Worm (Caenorhabditis elegans) whole organism, young adult: ENCODE measurements around the gene nspb-6.

Experiments
- C06A6.2 ChIP-seq: fragments of 200-800 bp; sonication (Bioruptor generic); conservative IDR thresholded peaks from 2 replicates; pipeline ENCODE4 v1.3.6; 2022; ENCODE audit warnings: missing genetic modification characterization, missing compliant biosample characterization
- F22D6.2 ChIP-seq: sonication (generic microtip); optimal IDR thresholded peaks from 2 replicates; lab custom pipeline; 2016; ENCODE audit warnings: mild to moderate bottlenecking, missing genetic modification characterization, missing compliant biosample characterization
- F33H1.4 ChIP-seq: fragments of 200-800 bp; sonication (Bioruptor generic); IDR thresholded peaks from 2 replicates; pipeline ENCODE4 v1.3.6; 2022; ENCODE audit warnings: missing genetic modification reagents, missing genetic modification characterization, missing compliant biosample characterization
- F37B4.10 ChIP-seq: fragments of 200-800 bp; sonication (Bioruptor generic); IDR thresholded peaks from 2 replicates; pipeline ENCODE4 v1.3.6; 2022; ENCODE audit warnings: missing genetic modification characterization, missing compliant biosample characterization
- F49E8.2 ChIP-seq: sonication (generic microtip); optimal IDR thresholded peaks from 3 replicates; lab custom pipeline; 2017; ENCODE audit warnings: missing genetic modification characterization, mild to moderate bottlenecking, missing compliant biosample characterization, antibody characterized with exemption, moderate library complexity; ENCODE audit not compliant: insufficient read depth
- F52B5.7 ChIP-seq: sonication (generic microtip); optimal IDR thresholded peaks from 2 replicates; lab custom pipeline; 2016; ENCODE audit warnings: mild to moderate bottlenecking, missing genetic modification characterization, missing compliant biosample characterization
- Y53G8AR.9 ChIP-seq: fragments of 200-800 bp; sonication (Bioruptor generic); conservative IDR thresholded peaks from 2 replicates; pipeline ENCODE4 v1.3.6; 2022; ENCODE audit warnings: missing genetic modification reagents, missing genetic modification characterization, missing compliant biosample characterization
- Y67H2A.10 ChIP-seq: fragments of 200-800 bp; sonication (Bioruptor generic); conservative IDR thresholded peaks from 2 replicates; pipeline ENCODE4 v1.3.6; 2022; ENCODE audit warnings: missing genetic modification reagents, missing genetic modification characterization, missing compliant biosample characterization
- Y79H2A.3 ChIP-seq: fragments of 200-800 bp; sonication (Bioruptor generic); conservative IDR thresholded peaks from 2 replicates; pipeline ENCODE4 v1.3.6; 2022; ENCODE audit warnings: missing genetic modification reagents, missing genetic modification characterization, missing compliant biosample characterization
- aptf-3 ChIP-seq: fragments of 200-800 bp; sonication (Bioruptor generic); IDR thresholded peaks from 2 replicates; pipeline ENCODE4 v1.3.6; 2022; ENCODE audit warnings: missing genetic modification characterization, missing compliant biosample characterization
- atf-7 ChIP-seq: sonication (generic microtip); optimal IDR thresholded peaks from 2 replicates; lab custom pipeline; 2017; ENCODE audit warnings: mild to moderate bottlenecking, missing genetic modification characterization, missing compliant biosample characterization
- bed-1 ChIP-seq: fragments of 200-800 bp; sonication (Bioruptor generic); IDR thresholded peaks from 2 replicates; pipeline ENCODE4 v1.3.6; 2022; ENCODE audit warnings: missing genetic modification reagents, missing genetic modification characterization, missing compliant biosample characterization
- bed-2 ChIP-seq: fragments of 200-800 bp; sonication (Bioruptor generic); IDR thresholded peaks from 2 replicates; pipeline ENCODE4 v1.3.6; 2022; ENCODE audit warnings: missing genetic modification reagents, missing genetic modification characterization, missing compliant biosample characterization
- ccch-3 ChIP-seq: fragments of 200-800 bp; sonication (Bioruptor generic); optimal IDR thresholded peaks from 2 replicates; lab custom pipeline; 2018; ENCODE audit warnings: mild to moderate bottlenecking, missing genetic modification characterization, missing compliant biosample characterization
- cebp-1 ChIP-seq, 2 experiments: fragments of 200-800 bp in 1 of 2; sonication (Bioruptor generic) in 1 of 2; sonication (generic microtip) in 1 of 2; IDR thresholded peaks in 1 of 2; optimal IDR thresholded peaks in 1 of 2; 2 replicates each; pipeline versions ENCODE4 v1.3.6 to Lab custom; 2017 to 2022; ENCODE audit warnings: missing compliant biosample characterization in 2 of 2, missing genetic modification characterization in 2 of 2, mild to moderate bottlenecking in 1 of 2, missing genetic modification reagents in 1 of 2, moderate library complexity in 1 of 2
- ceh-79 ChIP-seq: sonication (generic microtip); optimal IDR thresholded peaks from 2 replicates; lab custom pipeline; 2017; ENCODE audit warnings: mild to moderate bottlenecking, missing genetic modification characterization, missing compliant biosample characterization
- chd-7 ChIP-seq: sonication (generic microtip); optimal IDR thresholded peaks from 2 replicates; lab custom pipeline; 2016; ENCODE audit warnings: mild to moderate bottlenecking, missing genetic modification characterization, moderate library complexity, missing compliant biosample characterization
- efl-1 ChIP-seq: fragments of 150-350 bp; optimal IDR thresholded peaks from 2 replicates; lab custom pipeline; 2014; ENCODE audit warnings: missing biosample characterization, missing genetic modification reagents, missing genetic modification characterization
- egrh-3 ChIP-seq: fragments of 200-800 bp; sonication (Bioruptor generic); IDR thresholded peaks from 2 replicates; pipeline ENCODE4 v1.3.6; 2022; ENCODE audit warnings: missing genetic modification reagents, missing genetic modification characterization, missing compliant biosample characterization
- gei-17 ChIP-seq: fragments of 200-800 bp; sonication (Bioruptor generic); optimal IDR thresholded peaks from 2 replicates; lab custom pipeline; 2018; ENCODE audit warnings: mild to moderate bottlenecking, missing genetic modification characterization, missing compliant biosample characterization
- him-1 ChIP-seq: sonication (generic microtip); optimal IDR thresholded peaks from 2 replicates; lab custom pipeline; 2016; ENCODE audit warnings: missing genotype, missing genetic modification reagents, missing genetic modification characterization, missing compliant biosample characterization
- hlh-12 ChIP-seq: sonication (generic microtip); optimal IDR thresholded peaks from 2 replicates; lab custom pipeline; 2016; ENCODE audit warnings: missing genetic modification characterization, missing compliant biosample characterization
- hmg-1.2 ChIP-seq: fragments of 200-800 bp; sonication (Bioruptor generic); IDR thresholded peaks from 2 replicates; pipeline ENCODE4 v1.3.6; 2022; ENCODE audit warnings: missing genetic modification reagents, missing genetic modification characterization, missing compliant biosample characterization
- let-607 ChIP-seq, 2 experiments: fragments of 200-800 bp in 1 of 2; sonication (Bioruptor generic) in 1 of 2; sonication (generic microtip) in 1 of 2; optimal IDR thresholded peaks; 2 replicates each; lab custom pipeline; 2016 to 2018; ENCODE audit warnings: mild to moderate bottlenecking in 2 of 2, missing compliant biosample characterization in 2 of 2, missing genetic modification characterization in 2 of 2, moderate library complexity in 2 of 2, missing genotype in 1 of 2
- lin-40 ChIP-seq: sonication (generic microtip); optimal IDR thresholded peaks from 2 replicates; lab custom pipeline; 2016; ENCODE audit warnings: missing genetic modification characterization, mild to moderate bottlenecking, missing compliant biosample characterization, missing genotype, missing genetic modification reagents
- lsl-1 ChIP-seq: fragments of 200-800 bp; sonication (Bioruptor generic); optimal IDR thresholded peaks from 2 replicates; lab custom pipeline; 2018; ENCODE audit warnings: mild to moderate bottlenecking, missing genetic modification characterization, moderate library complexity, missing compliant biosample characterization
- nfya-2 ChIP-seq: fragments of 200-800 bp; sonication (Bioruptor generic); IDR thresholded peaks from 2 replicates; pipeline ENCODE4 v1.3.6; 2022; ENCODE audit warnings: missing genetic modification reagents, missing genetic modification characterization, missing compliant biosample characterization
- nfyb-1 ChIP-seq: fragments of 200-800 bp; sonication (Bioruptor generic); IDR thresholded peaks from 2 replicates; pipeline ENCODE4 v1.3.6; 2022; ENCODE audit warnings: missing genetic modification reagents, missing genetic modification characterization, missing compliant biosample characterization
- nhr-179 ChIP-seq: sonication (generic microtip); optimal IDR thresholded peaks from 2 replicates; lab custom pipeline; 2016; ENCODE audit warnings: mild to moderate bottlenecking, missing genetic modification characterization, missing compliant biosample characterization
- nhr-27 ChIP-seq: fragments of 200-800 bp; sonication (Bioruptor generic); optimal IDR thresholded peaks from 2 replicates; lab custom pipeline; 2018; ENCODE audit warnings: mild to moderate bottlenecking, missing genetic modification characterization, moderate library complexity, missing compliant biosample characterization
- nhr-80 ChIP-seq: sonication (generic microtip); optimal IDR thresholded peaks from 2 replicates; lab custom pipeline; 2016; ENCODE audit warnings: missing genetic modification characterization, missing compliant biosample characterization
- pha-4 ChIP-seq: fragments of 150-350 bp; sonication (generic microtip); optimal IDR thresholded peaks from 2 replicates; lab custom pipeline; 2014; ENCODE audit warnings: missing biosample characterization, missing genetic modification reagents, missing genetic modification characterization
- rcor-1 ChIP-seq: fragments of 200-800 bp; sonication (Bioruptor generic); IDR thresholded peaks from 2 replicates; pipeline ENCODE4 v1.3.6; 2022; ENCODE audit warnings: missing genetic modification reagents, missing genetic modification characterization, missing compliant biosample characterization
- rec-8 ChIP-seq, 2 experiments: sonication (generic microtip); optimal IDR thresholded peaks; 2 replicates each; lab custom pipeline; 2016; ENCODE audit warnings: mild to moderate bottlenecking in 2 of 2, missing genetic modification characterization in 2 of 2, missing genetic modification reagents in 2 of 2, missing genotype in 2 of 2, missing biosample characterization in 1 of 2, missing compliant biosample characterization in 1 of 2, moderate library complexity in 1 of 2
- repo-1 ChIP-seq: sonication (generic microtip); optimal IDR thresholded peaks from 2 replicates; lab custom pipeline; 2017; ENCODE audit warnings: mild to moderate bottlenecking, missing genetic modification characterization, missing compliant biosample characterization
- sdz-38 ChIP-seq: sonication (generic microtip); optimal IDR thresholded peaks from 2 replicates; lab custom pipeline; 2016; ENCODE audit warnings: missing genotype, missing genetic modification characterization, missing compliant biosample characterization
- snpc-3.4 ChIP-seq: sonication (generic microtip); optimal IDR thresholded peaks from 2 replicates; lab custom pipeline; 2017; ENCODE audit warnings: missing genetic modification characterization, mild to moderate bottlenecking, missing compliant biosample characterization, antibody characterized with exemption, moderate library complexity, missing genotype, missing genetic modification reagents
- snpc-4 ChIP-seq, 5 experiments: fragments of 150-350 bp in 1 of 5; sonication (generic microtip) in 4 of 5; optimal IDR thresholded peaks; 2 replicates each; lab custom pipeline; 2014 to 2018; ENCODE audit warnings: missing genetic modification characterization in 5 of 5, missing biosample characterization in 3 of 5, antibody characterized with exemption in 2 of 5, mild to moderate bottlenecking in 2 of 5, missing compliant biosample characterization in 2 of 5, missing genotype in 2 of 5, moderate library complexity in 2 of 5, missing genetic modification reagents in 1 of 5
- somi-1 ChIP-seq: fragments of 200-800 bp; sonication (Bioruptor generic); optimal IDR thresholded peaks from 2 replicates; lab custom pipeline; 2018; ENCODE audit warnings: mild to moderate bottlenecking, missing genetic modification characterization, missing compliant biosample characterization
- zfh-2 ChIP-seq: fragments of 200-800 bp; sonication (Bioruptor generic); conservative IDR thresholded peaks from 2 replicates; pipeline ENCODE4 v1.3.6; 2022; ENCODE audit warnings: missing genetic modification reagents, missing genetic modification characterization, missing compliant biosample characterization
- ztf-26 ChIP-seq: sonication (generic microtip); optimal IDR thresholded peaks from 2 replicates; lab custom pipeline; 2017; ENCODE audit warnings: missing genetic modification characterization, missing compliant biosample characterization

Gene nspb-6

ce11 chrIV:5934046-5934445 lies 38.8 kb downstream of the nspb-6 start, which contains the start of gene H32C10.1:
TSS of gene H32C10.1 (plus strand) at chrIV:5934346.
- TF ChIP-seq ccch-3 (GFP tag; lab: Kevin White, UChicago) (no peak), F49E8.2 (tag; lab: Kevin White, UChicago) (no peak), gei-17 (GFP tag; lab: Kevin White, UChicago) (no peak), nhr-179 (tag; lab: Kevin White, UChicago) (no peak), snpc-3.4 (tag; lab: Kevin White, UChicago) (no peak), atf-7 (tag; lab: Kevin White, UChicago) (no peak), nhr-27 (no peak), F22D6.2 (no peak), efl-1 (GFP tag; lab: Kevin White, UChicago) (no peak), rec-8 (tag; optimal IDR thresholded peaks at IDR 0.05; lab: Kevin White, UChicago) (no peak)

ce11 chrIV:5937106-5937505 lies 41.8 kb downstream of the nspb-6 start:
- TF ChIP-seq F52B5.7 (peak; percentile 49), aptf-3 (GFP tag; lab: Robert Waterston, UW) (no peak), Y53G8AR.9 (GFP tag; lab: Robert Waterston, UW) (0 out of 2 replicates have a peak, but pooled peaks have one; percentile 49), F37B4.10 (no peak), snpc-4 (GFP tag; optimal IDR thresholded peaks at IDR 0.05; lab: Kevin White, UChicago) (no peak), snpc-4 (tag; optimal IDR thresholded peaks at IDR 0.05; lab: Kevin White, UChicago) (peak in 1 of 4 experiments; percentile 62), bed-2 (GFP tag; lab: Robert Waterston, UW) (no peak), zfh-2 (no peak), repo-1 (tag; lab: Kevin White, UChicago) (peak; percentile 42), chd-7 (tag; lab: Kevin White, UChicago) (peak; percentile 48), cebp-1 (GFP tag; IDR thresholded peaks at IDR 0.05; lab: Robert Waterston, UW) (no peak), cebp-1 (tag; optimal IDR thresholded peaks at IDR 0.05; lab: Kevin White, UChicago) (no peak), hlh-12 (tag; lab: Kevin White, UChicago) (no peak)

- TF ChIP-seq nhr-80 (tag; lab: Kevin White, UChicago), result peak; percentile 9
- TF ChIP-seq lin-40, result peak; percentile 12
- peak in 1 of 2 experiments; percentile 27 for TF ChIP-seq let-607 (tag; optimal IDR thresholded peaks at IDR 0.05; lab: Kevin White, UChicago)
- no peak for TF ChIP-seq hmg-1.2 (GFP tag; lab: Robert Waterston, UW)
Observed at ce11 chrIV:5939122-5939521, 43.8 kb downstream of the nspb-6 start, which contains the start of gene mcu-1. TSS of gene mcu-1 (minus strand) at chrIV:5939230.

DNA sequence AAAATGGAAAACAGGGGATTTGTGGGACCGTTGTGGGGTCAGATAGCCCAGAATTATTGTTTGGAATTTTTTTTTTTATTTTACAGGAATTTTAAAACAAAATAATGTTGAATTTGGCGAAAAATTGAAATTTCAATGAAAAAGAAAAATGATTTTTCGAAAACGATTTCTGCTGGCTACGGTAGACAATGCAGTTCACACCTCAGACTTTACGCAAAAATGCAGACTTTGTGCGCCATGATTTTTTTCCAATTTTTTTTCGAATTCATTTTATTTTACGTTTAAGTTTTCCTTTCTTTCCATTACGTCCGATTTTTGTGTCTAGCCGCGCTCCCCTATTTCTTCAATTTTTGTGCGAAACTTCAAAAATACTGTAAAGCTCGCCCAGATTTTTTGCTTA lies 44.6 kb downstream of the nspb-6 start:
- TF ChIP-seq snpc-4 (GFP tag; optimal IDR thresholded peaks at IDR 0.05; lab: Kevin White, UChicago), result peak; percentile 18
- peak in 3 of 4 experiments; percentile 34 to 83 (median 78) for TF ChIP-seq snpc-4 (tag; optimal IDR thresholded peaks at IDR 0.05; lab: Kevin White, UChicago)
- no peak for TF ChIP-seq ccch-3 (GFP tag; lab: Kevin White, UChicago)
- TF ChIP-seq bed-1 (GFP tag; lab: Robert Waterston, UW), result no peak
- TF ChIP-seq sdz-38 (tag; lab: Kevin White, UChicago), result no peak
- no peak for TF ChIP-seq ceh-79 (tag; lab: Kevin White, UChicago)
- no peak for TF ChIP-seq Y67H2A.10 (GFP tag; lab: Robert Waterston, UW)
- no peak for TF ChIP-seq nfyb-1 (GFP tag; lab: Robert Waterston, UW)
- no peak for TF ChIP-seq pha-4 (tag; lab: Kevin White, UChicago)
- no peak for TF ChIP-seq rcor-1 (GFP tag; lab: Robert Waterston, UW)
- TF ChIP-seq lsl-1, result peak; percentile 79
- TF ChIP-seq chd-7 (tag; lab: Kevin White, UChicago), result no peak
- TF ChIP-seq egrh-3, result no peak
- no peak for TF ChIP-seq let-607 (tag; optimal IDR thresholded peaks at IDR 0.05; lab: Kevin White, UChicago)
- no peak for TF ChIP-seq C06A6.2 (GFP tag; lab: Robert Waterston, UW)
- TF ChIP-seq aptf-3 (GFP tag; lab: Robert Waterston, UW), result no peak
- TF ChIP-seq him-1, result no peak
- 0 out of 2 replicates have a peak, but pooled peaks have one; percentile 15 for TF ChIP-seq F33H1.4 (GFP tag; lab: Robert Waterston, UW)
- no peak for TF ChIP-seq ztf-26 (tag; lab: Kevin White, UChicago)
- TF ChIP-seq Y79H2A.3, result no peak
- no peak for TF ChIP-seq nfya-2 (GFP tag; lab: Robert Waterston, UW)
- no peak for TF ChIP-seq bed-2 (GFP tag; lab: Robert Waterston, UW)
- no peak for TF ChIP-seq somi-1 (GFP tag; lab: Kevin White, UChicago)
